Fruit fly (Drosophila melanogaster): ENCODE results near the gene ftz-f1.

Gene ftz-f1

dm6 chr3L:18790630-18791167, 10.4 kb downstream of the ftz-f1 start (continued):
- TF ChIP-seq CG32006 (GFP tag; optimal IDR thresholded peaks at IDR 0.05) (peak; percentile 70), Hr38 (GFP tag; optimal IDR thresholded peaks at IDR 0.05) (no peak), Eip93F (GFP tag; optimal IDR thresholded peaks at IDR 0.05) (no peak), CG34406 (GFP tag; optimal IDR thresholded peaks at IDR 0.05) (no peak), CG11294 (GFP tag; IDR thresholded peaks at IDR 0.05) (no peak; the same call in 1 of the 2 replicates), net (GFP tag; optimal IDR thresholded peaks at IDR 0.05) (peak; percentile 74), CG10669 (GFP tag; optimal IDR thresholded peaks at IDR 0.05) (peak; percentile 59), Hr4 (GFP tag; optimal IDR thresholded peaks at IDR 0.05) (peak; percentile 7)

- TF ChIP-seq CG11294 (GFP tag; IDR thresholded peaks at IDR 0.05) (no peak), eg (GFP tag; IDR thresholded peaks at IDR 0.05) (0 out of 3 replicates have a peak, but pooled peaks have one; percentile 55), topi (GFP tag; optimal IDR thresholded peaks at IDR 0.05) (no peak), Eip75B (GFP tag; optimal IDR thresholded peaks at IDR 0.05) (peak; percentile 62), Sox15 (GFP tag; optimal IDR thresholded peaks at IDR 0.05) (no peak), CG8632 (GFP tag; optimal IDR thresholded peaks at IDR 0.05) (no peak), fkh (GFP tag; optimal IDR thresholded peaks at IDR 0.05) (peak; percentile 99), pdm3 (GFP tag; optimal IDR thresholded peaks at IDR 0.05) (no peak), CG3032 (tag; optimal IDR thresholded peaks at IDR 0.05) (no peak), CG1621 (tag; optimal IDR thresholded peaks at IDR 0.05) (no peak), CG8119 (GFP tag; IDR thresholded peaks at IDR 0.05) (peak; percentile 17; the same call in 1 of the 3 replicates), Eip78C (GFP tag) (peak; percentile 64), vri (GFP tag; optimal IDR thresholded peaks at IDR 0.05) (peak; percentile 4), Hr39 (GFP tag; optimal IDR thresholded peaks at IDR 0.05) (no peak), Sox102F (GFP tag; optimal IDR thresholded peaks at IDR 0.05) (no peak), CG10631 (GFP tag; optimal IDR thresholded peaks at IDR 0.05) (no peak), CG6276 (GFP tag; optimal IDR thresholded peaks at IDR 0.05) (peak; percentile 30), CG15336 (GFP tag; IDR thresholded peaks at IDR 0.05) (peak; percentile 15; the same call in 1 of the 2 replicates)
Observed at dm6 chr3L:18789203-18790018, 11.7 kb downstream of the ftz-f1 start.

dm6 chr3L:18787882-18788281, 13.2 kb downstream of the ftz-f1 start:
- TF ChIP-seq CG31627 (GFP tag; optimal IDR thresholded peaks at IDR 0.05) = no peak
- TF ChIP-seq pdm3 (GFP tag; optimal IDR thresholded peaks at IDR 0.05) = no peak
- no peak for TF ChIP-seq spab (GFP tag; optimal IDR thresholded peaks at IDR 0.05)
- TF ChIP-seq CG16779 (tag; optimal IDR thresholded peaks at IDR 0.05) = no peak

- TF ChIP-seq Gug (GFP tag; IDR thresholded peaks at IDR 0.05) (no peak), CG34406 (GFP tag; optimal IDR thresholded peaks at IDR 0.05) (peak; percentile 18), net (GFP tag; optimal IDR thresholded peaks at IDR 0.05) (peak; percentile 11), fd59A (GFP tag; optimal IDR thresholded peaks at IDR 0.05) (no peak), dac (GFP tag; optimal IDR thresholded peaks at IDR 0.05) (no peak), CG8319 (GFP tag; optimal IDR thresholded peaks at IDR 0.05) (peak; percentile 10), Eip93F (GFP tag; optimal IDR thresholded peaks at IDR 0.05) (no peak), eg (GFP tag; IDR thresholded peaks at IDR 0.05) (peak; percentile 86), Blimp-1 (GFP tag; optimal IDR thresholded peaks at IDR 0.05) (no peak), CG11294 (GFP tag; IDR thresholded peaks at IDR 0.05) (no peak), CG32006 (GFP tag; optimal IDR thresholded peaks at IDR 0.05) (peak; percentile 48), CG16779 (tag; optimal IDR thresholded peaks at IDR 0.05) (no peak), CG6276 (GFP tag; optimal IDR thresholded peaks at IDR 0.05) (peak; percentile 80), CG8632 (GFP tag; optimal IDR thresholded peaks at IDR 0.05) (peak; percentile 32), CG15336 (GFP tag; IDR thresholded peaks at IDR 0.05) (0 out of 2 replicates have a peak, but pooled peaks have one; percentile 61), achi (GFP tag; optimal IDR thresholded peaks at IDR 0.05) (no peak), lz (GFP tag; optimal IDR thresholded peaks at IDR 0.05) (no peak), CG10669 (GFP tag; optimal IDR thresholded peaks at IDR 0.05) (no peak), CG11902 (GFP tag; optimal IDR thresholded peaks at IDR 0.05) (no peak), Ets96B (tag; optimal IDR thresholded peaks at IDR 0.05) (no peak), spab (GFP tag; optimal IDR thresholded peaks at IDR 0.05) (no peak), CG6163 (GFP tag; IDR thresholded peaks at IDR 0.05) (peak; percentile 53; the same call in 1 of the 3 replicates), pdm3 (GFP tag; optimal IDR thresholded peaks at IDR 0.05) (peak; percentile 21), Hr38 (GFP tag; optimal IDR thresholded peaks at IDR 0.05) (no peak), CG8119 (GFP tag; IDR thresholded peaks at IDR 0.05) (peak; percentile 76), CG6792 (GFP tag; optimal IDR thresholded peaks at IDR 0.05) (peak; percentile 24), Hr39 (GFP tag; optimal IDR thresholded peaks at IDR 0.05) (no peak), Sox14 (GFP tag; optimal IDR thresholded peaks at IDR 0.05) (no peak), CG10631 (GFP tag; optimal IDR thresholded peaks at IDR 0.05) (no peak), CG1621 (tag; optimal IDR thresholded peaks at IDR 0.05) (no peak), topi (GFP tag; optimal IDR thresholded peaks at IDR 0.05) (no peak)
Observed at dm6 chr3L:18786427-18787104, 14.5 kb downstream of the ftz-f1 start.

Measured in whole organism, prepupa.